Fruit fly (Drosophila melanogaster) Kc167 (cell line): Measurements from ENCODE around the gene alpha-Man-Ib.

ENCODE experiments used
- Sin3A ChIP-seq: fragments of >200 bp; optimal IDR thresholded peaks from 2 replicates; lab custom pipeline; 2018; ENCODE audit warnings: missing external identifiers
- h ChIP-seq: fragments of >200 bp; optimal IDR thresholded peaks from 3 replicates; lab custom pipeline; 2018; ENCODE audit warnings: missing external identifiers
- insv ChIP-seq: fragments of >200 bp; optimal IDR thresholded peaks from 3 replicates; lab custom pipeline; 2018; ENCODE audit warnings: missing external identifiers
- psq ChIP-seq: fragments of >200 bp; optimal IDR thresholded peaks from 2 replicates; lab custom pipeline; 2017; ENCODE audit warnings: missing external identifiers
- ttk ChIP-seq: sonication (Bioruptor generic); optimal IDR thresholded peaks from 2 replicates; lab custom pipeline; 2017; ENCODE audit warnings: missing external identifiers

dm6 chr3R:29074001-29074609 is 38.5 kb downstream of the alpha-Man-Ib start:
- TF ChIP-seq ttk (lab: Kevin White, UChicago) (no peak), psq (lab: Kevin White, UChicago) (no peak), Sin3A (lab: Kevin White, UChicago) (no peak), h (lab: Kevin White, UChicago) (no peak), insv (lab: Kevin White, UChicago) (no peak)
